Worm (Caenorhabditis elegans) whole organism, L4 larva: ENCODE data around the gene C04C3.7.

Experiments
- ctbp-1 ChIP-seq: fragments of 200-800 bp; sonication (Bioruptor generic); IDR thresholded peaks from 2 replicates; pipeline ENCODE4 v1.3.6; 2022; ENCODE audit warnings: missing genetic modification reagents, missing genetic modification characterization, missing compliant biosample characterization
- hif-1 ChIP-seq, 2 experiments: sonication (generic microtip); optimal IDR thresholded peaks; 2 replicates each; lab custom pipeline; 2016 to 2017; ENCODE audit warnings: missing compliant biosample characterization in 2 of 2, missing genetic modification characterization in 2 of 2, missing genetic modification reagents in 2 of 2, missing genotype in 2 of 2, mild to moderate bottlenecking in 1 of 2
- nhr-11 ChIP-seq: fragments of 150-350 bp; optimal IDR thresholded peaks from 2 replicates; lab custom pipeline; 2014; ENCODE audit warnings: missing biosample characterization, missing genetic modification characterization
- nhr-25 ChIP-seq: sonication (generic microtip); optimal IDR thresholded peaks from 2 replicates; lab custom pipeline; 2017; ENCODE audit warnings: missing genetic modification characterization, mild to moderate bottlenecking, missing compliant biosample characterization, antibody characterized with exemption, moderate library complexity, borderline replicate concordance; ENCODE audit not compliant: insufficient read depth
- pha-4 ChIP-seq, 2 experiments: fragments of 150-350 bp in 1 of 2; fragments of 200-800 bp in 1 of 2; sonication (Bioruptor generic) in 1 of 2; IDR thresholded peaks in 1 of 2; optimal IDR thresholded peaks in 1 of 2; 2 replicates each; pipeline versions ENCODE4 v1.3.6 to Lab custom; 2014 to 2022; ENCODE audit warnings: missing genetic modification characterization in 2 of 2, missing genetic modification reagents in 2 of 2, missing biosample characterization in 1 of 2, missing compliant biosample characterization in 1 of 2
- unc-62 ChIP-seq, 3 experiments: fragments of 150-350 bp in 1 of 3; sonication (generic microtip); optimal IDR thresholded peaks in 2 of 3; peaks in 1 of 3; 1 replicate in 1 of 3; 2 replicates in 2 of 3; lab custom pipeline; 2014 to 2017; ENCODE audit warnings: missing biosample characterization in 3 of 3, missing genetic modification characterization in 3 of 3, missing genetic modification reagents in 3 of 3, missing genotype in 1 of 3
- zag-1 ChIP-seq: fragments of 150-350 bp; optimal IDR thresholded peaks from 2 replicates; lab custom pipeline; 2014; ENCODE audit warnings: missing biosample characterization, missing genetic modification characterization

- no peak for TF ChIP-seq unc-62 (GFP tag; optimal IDR thresholded peaks at IDR 0.05 in 1 of 2; lab: Kevin White, UChicago)
- TF ChIP-seq unc-62 (tag; optimal IDR thresholded peaks at IDR 0.05; lab: Kevin White, UChicago), result no peak
- no peak for TF ChIP-seq nhr-25 (tag; lab: Kevin White, UChicago)
- no peak for TF ChIP-seq nhr-11
- TF ChIP-seq pha-4 (GFP tag; IDR thresholded peaks at IDR 0.05; lab: Robert Waterston, UW), result no peak
- no peak for TF ChIP-seq pha-4 (tag; optimal IDR thresholded peaks at IDR 0.05; lab: Kevin White, UChicago)
- TF ChIP-seq hif-1 (tag; optimal IDR thresholded peaks at IDR 0.05; lab: Kevin White, UChicago), result no peak
- TF ChIP-seq ctbp-1, result no peak
- no peak for TF ChIP-seq zag-1 (tag; lab: Kevin White, UChicago)
These were observed 30.0 kb upstream of the C04C3.7 start, which contains the start of gene F58E2.4 for ce11 chrIV:3463254-3463653.
